Worm (Caenorhabditis elegans): ENCODE data around the gene srd-58.

srd-58 gene

ce11 chrII:7242754-7243153, 37.9 kb upstream of the srd-58 start:
- TF ChIP-seq nhr-120 (GFP tag; IDR thresholded peaks at IDR 0.05) (no peak), nhr-80 (tag; optimal IDR thresholded peaks at IDR 0.05) (peak; percentile 7)

ce11 chrII:7239705-7240104, 34.9 kb upstream of the srd-58 start:
- no peak for TF ChIP-seq let-607 (tag; optimal IDR thresholded peaks at IDR 0.05)
- no peak for TF ChIP-seq hsf-1 (GFP tag; IDR thresholded peaks at IDR 0.05)
- no peak for TF ChIP-seq ztf-3 (GFP tag; optimal IDR thresholded peaks at IDR 0.05)
- TF ChIP-seq sptf-2 (GFP tag; optimal IDR thresholded peaks at IDR 0.05): no peak
- TF ChIP-seq mes-4 (tag; optimal IDR thresholded peaks at IDR 0.05): no peak
- TF ChIP-seq egl-44 (GFP tag; IDR thresholded peaks at IDR 0.05): no peak
- TF ChIP-seq dpff-1 (tag; optimal IDR thresholded peaks at IDR 0.05): no peak
- TF ChIP-seq T26A5.8 (tag; optimal IDR thresholded peaks at IDR 0.05): no peak

- no peak for TF ChIP-seq cebp-2 (GFP tag; IDR thresholded peaks at IDR 0.05)
- no peak for TF ChIP-seq F55B11.4 (tag; optimal IDR thresholded peaks at IDR 0.05; ENCODE audit: borderline replicate concordance, insufficient read depth)
- no peak for TF ChIP-seq B0336.3 (GFP tag; IDR thresholded peaks at IDR 0.05)
- no peak for TF ChIP-seq madf-3 (GFP tag; IDR thresholded peaks at IDR 0.05)
- TF ChIP-seq F39B2.1 (GFP tag; IDR thresholded peaks at IDR 0.05): no peak
- TF ChIP-seq aptf-3 (GFP tag; IDR thresholded peaks at IDR 0.05): no peak
- no peak for TF ChIP-seq dpl-1 (GFP tag; optimal IDR thresholded peaks at IDR 0.05)
- no peak for TF ChIP-seq ztf-3 (GFP tag; optimal IDR thresholded peaks at IDR 0.05)
- TF ChIP-seq T07F8.4 (tag; optimal IDR thresholded peaks at IDR 0.05): no peak
- no peak for TF ChIP-seq lin-40 (tag; optimal IDR thresholded peaks at IDR 0.05)
Observed at ce11 chrII:7238791-7239190, 33.9 kb upstream of the srd-58 start.

- TF ChIP-seq gei-17 (GFP tag; optimal IDR thresholded peaks at IDR 0.05): no peak
- TF ChIP-seq tbp1 (GFP tag; optimal IDR thresholded peaks at IDR 0.05): peak; percentile 22
- TF ChIP-seq hlh-26 (GFP tag; conservative IDR thresholded peaks at IDR 0.05): no peak
- TF ChIP-seq ceh-58 (GFP tag; IDR thresholded peaks at IDR 0.05): no peak
- no peak for TF ChIP-seq Y56A3A.18 (GFP tag; IDR thresholded peaks at IDR 0.05)
- TF ChIP-seq dpff-1 (tag; optimal IDR thresholded peaks at IDR 0.05): no peak
- TF ChIP-seq snpc-1.1 (tag; optimal IDR thresholded peaks at IDR 0.05; ENCODE audit: insufficient read depth): no peak
- peak; percentile 3 for TF ChIP-seq attf-5 (GFP tag; optimal IDR thresholded peaks at IDR 0.05)
- no peak for TF ChIP-seq madf-8 (GFP tag; conservative IDR thresholded peaks at IDR 0.05)
- peak; percentile 7 for TF ChIP-seq tlf-1 (GFP tag; optimal IDR thresholded peaks at IDR 0.05)
- peak in 1 of 2 experiments; percentile 58 for TF ChIP-seq let-607 (tag; optimal IDR thresholded peaks at IDR 0.05)
- no peak for TF ChIP-seq attf-3 (GFP tag; conservative IDR thresholded peaks at IDR 0.05)
- TF ChIP-seq nhr-179 (tag; optimal IDR thresholded peaks at IDR 0.05): no peak
- no peak for TF ChIP-seq F23B12.7 (tag; optimal IDR thresholded peaks at IDR 0.05; ENCODE audit: insufficient read depth)
- TF ChIP-seq F10E7.11 (tag; optimal IDR thresholded peaks at IDR 0.05): no peak
- no peak for TF ChIP-seq ztf-28 (GFP tag; IDR thresholded peaks at IDR 0.05)
- TF ChIP-seq tbx-9 (tag; optimal IDR thresholded peaks at IDR 0.05; ENCODE audit: borderline replicate concordance): no peak
- peak; percentile 32 for TF ChIP-seq ztf-22 (GFP tag; optimal IDR thresholded peaks at IDR 0.05)
- TF ChIP-seq nhr-80 (tag; optimal IDR thresholded peaks at IDR 0.05): peak; percentile 81
- 0 out of 2 replicates have a peak, but pooled peaks have one; percentile 30 for TF ChIP-seq B0336.3 (GFP tag; IDR thresholded peaks at IDR 0.05)
- TF ChIP-seq T07F8.4 (tag; optimal IDR thresholded peaks at IDR 0.05): no peak
Observed at ce11 chrII:7238248-7238647, 33.4 kb upstream of the srd-58 start, which contains the start of gene aqp-1. aqp-1 (minus strand) TSS chrII:7238349.
